Worm (Caenorhabditis elegans) whole organism, L1 larva: ENCODE data around the gene fbxb-98.

Experiments
- lin-15B ChIP-seq: fragments of 150-350 bp; sonication (generic microtip); optimal IDR thresholded peaks from 3 replicates; lab custom pipeline; 2014; ENCODE audit warnings: missing biosample characterization, missing genetic modification characterization
- lsy-2 ChIP-seq, 2 experiments: fragments of 150-350 bp; optimal IDR thresholded peaks; 2 replicates each; lab custom pipeline; 2014; ENCODE audit warnings: missing biosample characterization in 2 of 2, missing genetic modification characterization in 2 of 2
- mab-9 ChIP-seq: fragments of 200-800 bp; sonication (Bioruptor generic); IDR thresholded peaks from 2 replicates; pipeline ENCODE4 v1.3.6; 2022; ENCODE audit warnings: missing genetic modification reagents, missing genetic modification characterization, missing compliant biosample characterization
- pag-3 ChIP-seq: sonication (generic microtip); optimal IDR thresholded peaks from 2 replicates; lab custom pipeline; 2017; ENCODE audit warnings: missing genetic modification characterization, mild to moderate bottlenecking, missing compliant biosample characterization, antibody characterized with exemption, borderline replicate concordance; ENCODE audit not compliant: insufficient read depth

DNA sequence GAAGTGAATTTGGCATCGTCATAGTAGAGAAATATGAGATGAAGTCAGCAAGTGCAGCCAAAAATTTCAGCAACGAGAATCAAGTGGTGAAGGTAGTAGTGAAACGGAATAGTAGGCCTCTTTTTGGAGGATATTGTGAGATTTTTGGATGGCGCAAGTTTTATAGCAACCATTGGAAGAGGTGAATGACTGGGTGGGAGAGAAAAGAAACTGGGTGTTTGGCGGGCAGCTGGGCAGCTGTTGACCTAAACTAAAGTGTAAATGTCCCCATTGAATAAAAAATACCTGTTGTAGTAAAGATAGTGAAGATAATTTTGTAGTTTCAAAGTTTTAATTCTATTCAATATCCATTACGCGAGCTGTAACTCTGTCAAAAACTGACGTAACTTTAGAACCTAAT is 46.4 kb upstream of the fbxb-98 start:
- TF ChIP-seq mab-9 (GFP tag; lab: Robert Waterston, UW) (no peak), lin-15B (tag; lab: Kevin White, UChicago) (no peak), pag-3 (tag; lab: Kevin White, UChicago) (no peak), lsy-2 (tag; optimal IDR thresholded peaks at IDR 0.05; lab: Kevin White, UChicago) (no peak)
